Worm (Caenorhabditis elegans): ENCODE measurements around the gene sra-9.

sra-9 gene

ce11 chrII:9540723-9541122 lies 8.6 kb downstream of the sra-9 start, which contains the start of gene sra-3:
Gene sra-3, minus strand, starts transcription at chrII:9540823.
- TF ChIP-seq ets-5 (GFP tag; IDR thresholded peaks at IDR 0.05) (no peak), elt-3 (tag; optimal IDR thresholded peaks at IDR 0.05) (no peak), dsc-1 (tag; optimal IDR thresholded peaks at IDR 0.05) (no peak), hlh-4 (tag; optimal IDR thresholded peaks at IDR 0.05) (no peak), skn-1 (tag; optimal IDR thresholded peaks at IDR 0.05) (no peak), hlh-17 (GFP tag; optimal IDR thresholded peaks at IDR 0.05; ENCODE audit: borderline replicate concordance) (no peak)

DNA sequence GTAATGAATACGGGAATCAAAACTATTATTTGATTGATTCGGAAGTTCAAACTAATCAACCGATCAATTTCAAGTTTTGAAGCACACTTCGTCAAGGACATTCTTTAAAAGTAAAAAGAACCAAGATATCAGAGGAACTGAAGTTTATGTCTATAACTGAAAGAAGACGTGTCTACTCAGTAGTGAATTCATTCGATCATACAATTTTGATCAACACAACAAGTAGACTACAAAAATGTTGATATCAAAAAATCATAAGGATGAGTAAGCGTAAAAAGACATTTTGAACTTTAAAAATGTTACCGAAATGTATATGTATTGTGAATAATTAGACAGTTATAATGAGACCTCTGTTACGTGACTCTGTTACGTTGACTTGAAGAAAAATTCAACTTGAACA lies 10.7 kb downstream of the sra-9 start, which contains the start of gene sra-4:
TSS of gene sra-4 (minus strand) at position 101 of the 400 bp plus-strand sequence.
- TF ChIP-seq mdl-1 (tag; optimal IDR thresholded peaks at IDR 0.05) (no peak), hlh-17 (GFP tag; optimal IDR thresholded peaks at IDR 0.05; ENCODE audit: borderline replicate concordance) (no peak), fos-1 (tag; optimal IDR thresholded peaks at IDR 0.05) (no peak)

ce11 chrII:9544386-9544785 lies 12.3 kb downstream of the sra-9 start, which contains the start of gene sra-7:
Gene sra-7, plus strand, starts transcription at chrII:9544686.
- TF ChIP-seq fkh-8 (tag; optimal IDR thresholded peaks at IDR 0.05) (peak; percentile 10), C04F5.9 (tag; optimal IDR thresholded peaks at IDR 0.05) (no peak), unc-62 (GFP tag; optimal IDR thresholded peaks at IDR 0.05) (no peak)

DNA sequence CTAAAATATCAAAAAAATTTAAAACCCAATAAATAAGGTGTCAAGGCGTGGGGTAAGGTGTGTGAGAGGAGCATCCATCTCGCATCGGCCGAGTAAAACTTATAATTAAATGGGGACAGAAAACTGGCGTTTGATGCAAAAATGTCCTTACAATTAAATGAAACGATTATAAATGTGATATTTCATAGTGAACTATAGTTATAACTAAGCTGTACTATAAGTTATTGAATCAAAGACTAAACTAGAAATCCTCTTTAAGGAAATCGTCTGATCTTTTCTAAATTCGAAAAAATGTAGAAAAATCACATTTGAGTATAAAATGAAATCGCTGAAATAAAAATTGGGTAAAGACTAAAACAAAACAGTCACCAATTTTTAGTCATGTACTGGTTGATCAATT lies 18.6 kb downstream of the sra-9 start, which contains the start of gene sra-6:
TSS of gene sra-6 (minus strand) at position 101 of the 400 bp plus-strand sequence.
- TF ChIP-seq pag-3 (tag; optimal IDR thresholded peaks at IDR 0.05; ENCODE audit: borderline replicate concordance, insufficient read depth) (no peak), snpc-4 (tag; optimal IDR thresholded peaks at IDR 0.05) (no peak), mef-2 (tag; optimal IDR thresholded peaks at IDR 0.05) (no peak), ceh-90 (tag; optimal IDR thresholded peaks at IDR 0.05) (no peak), skn-1 (tag; optimal IDR thresholded peaks at IDR 0.05) (no peak), nhr-71 (tag; optimal IDR thresholded peaks at IDR 0.05) (no peak), tlp-1 (tag; optimal IDR thresholded peaks at IDR 0.05) (no peak), nhr-84 (tag; optimal IDR thresholded peaks at IDR 0.05) (no peak), nhr-11 (tag; optimal IDR thresholded peaks at IDR 0.05) (no peak), efl-1 (optimal IDR thresholded peaks at IDR 0.05) (no peak), efl-1 (GFP tag; optimal IDR thresholded peaks at IDR 0.05 in 1 of 2) (no peak)

- TF ChIP-seq hpl-2 (GFP tag; optimal IDR thresholded peaks at IDR 0.05): no peak
- no peak for TF ChIP-seq efl-1 (optimal IDR thresholded peaks at IDR 0.05)
- TF ChIP-seq efl-1 (GFP tag; optimal IDR thresholded peaks at IDR 0.05 in 1 of 2): peak in 1 of 2 experiments; percentile 43
- TF ChIP-seq tbx-2 (tag; optimal IDR thresholded peaks at IDR 0.05): no peak
- no peak for TF ChIP-seq pag-3 (tag; optimal IDR thresholded peaks at IDR 0.05; ENCODE audit: borderline replicate concordance, insufficient read depth)
- TF ChIP-seq snu-23 (GFP tag; optimal IDR thresholded peaks at IDR 0.05): no peak
- no peak for TF ChIP-seq nhr-11 (tag; optimal IDR thresholded peaks at IDR 0.05)
- TF ChIP-seq nhr-85 (tag): no peak
Measured at ce11 chrII:9551536-9551935, 19.4 kb downstream of the sra-9 start, which contains the start of gene F35H8.12. Gene F35H8.12, plus strand, starts transcription at chrII:9551836.

DNA sequence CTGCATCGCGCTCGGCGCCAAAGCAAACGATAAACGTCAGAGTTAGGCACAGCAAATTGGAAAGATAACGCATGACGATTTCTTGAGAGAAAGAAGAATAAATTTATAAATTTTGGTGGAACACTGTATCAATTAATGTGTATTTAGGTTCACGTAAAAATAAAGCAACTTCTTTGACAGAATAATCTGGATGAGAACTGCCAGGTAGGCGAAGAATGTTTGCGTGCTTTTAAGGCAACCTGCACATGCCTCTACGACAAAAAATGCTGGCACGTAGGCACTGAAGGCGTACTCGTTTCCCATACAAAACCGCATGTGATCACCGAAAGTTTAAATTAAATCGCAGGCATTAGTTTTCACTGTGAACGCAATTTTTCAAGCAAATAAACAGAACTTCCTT lies 21.1 kb downstream of the sra-9 start, which contains the start of gene F35H8.1:
TSS of gene F35H8.1 (minus strand) at position 101 of the 400 bp plus-strand sequence.
- TF ChIP-seq nhr-85 (tag): no peak
- no peak for TF ChIP-seq dsc-1 (tag; optimal IDR thresholded peaks at IDR 0.05)
- no peak for TF ChIP-seq mab-9 (GFP tag; IDR thresholded peaks at IDR 0.05)
- no peak for TF ChIP-seq hpl-2 (GFP tag; optimal IDR thresholded peaks at IDR 0.05)
- no peak for TF ChIP-seq tbx-2 (tag; optimal IDR thresholded peaks at IDR 0.05)
- TF ChIP-seq ces-1 (GFP tag; optimal IDR thresholded peaks at IDR 0.05): no peak
- no peak for TF ChIP-seq pax-3 (tag; optimal IDR thresholded peaks at IDR 0.05)
- TF ChIP-seq nhr-76 (tag; optimal IDR thresholded peaks at IDR 0.05): no peak
- TF ChIP-seq snu-23 (GFP tag; optimal IDR thresholded peaks at IDR 0.05): no peak
- TF ChIP-seq pag-3 (tag; optimal IDR thresholded peaks at IDR 0.05; ENCODE audit: borderline replicate concordance, insufficient read depth): no peak
- no peak for TF ChIP-seq dpl-1 (GFP tag; optimal IDR thresholded peaks at IDR 0.05)
- TF ChIP-seq nhr-77 (tag; optimal IDR thresholded peaks at IDR 0.05): no peak
- no peak for TF ChIP-seq zip-4 (GFP tag; optimal IDR thresholded peaks at IDR 0.05)
- TF ChIP-seq ceh-90 (tag; optimal IDR thresholded peaks at IDR 0.05): no peak
- TF ChIP-seq hlh-17 (GFP tag; optimal IDR thresholded peaks at IDR 0.05; ENCODE audit: borderline replicate concordance): no peak
- TF ChIP-seq lir-3 (tag; optimal IDR thresholded peaks at IDR 0.05; ENCODE audit: poor library complexity): no peak
- TF ChIP-seq ceh-88 (GFP tag; IDR thresholded peaks at IDR 0.05): no peak

Measured in whole organism, L1 larva.